Worm (Caenorhabditis elegans): ENCODE measurements around the gene ddi-1.
"Not testable (repeated sequence)": the region's sequence is repeated elsewhere in the genome, so short reads cannot be mapped to it uniquely, and the experiment has no call there.

DNA sequence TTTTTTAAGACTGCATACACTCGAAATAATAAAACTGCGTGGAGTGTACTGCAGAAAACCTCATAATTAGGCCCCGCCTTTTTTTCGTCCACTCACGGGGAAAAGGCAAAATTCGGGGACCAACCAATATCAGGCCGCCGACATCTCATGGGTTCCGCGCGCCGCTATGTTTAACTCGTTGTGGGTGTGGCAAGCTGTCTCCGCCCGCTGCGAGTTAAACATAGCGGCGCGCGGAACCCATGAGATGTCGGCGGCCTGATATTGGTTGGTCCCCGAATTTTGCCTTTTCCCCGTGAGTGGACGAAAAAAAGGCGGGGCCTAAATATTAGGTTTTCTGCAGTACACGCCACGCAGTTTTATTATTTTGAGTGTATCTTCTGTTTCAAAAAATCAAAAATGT is 21.4 kb upstream of the ddi-1 start:
- not testable (repeated sequence) for TF ChIP-seq ztf-6 (GFP tag; IDR thresholded peaks at IDR 0.05); madf-10 (tag; optimal IDR thresholded peaks at IDR 0.05); rcor-1 (GFP tag; IDR thresholded peaks at IDR 0.05)
